Worm (Caenorhabditis elegans) whole organism, L1 larva: ENCODE data around the gene adbp-1.

Experiments used
- C04F5.9 ChIP-seq: sonication (generic microtip); optimal IDR thresholded peaks from 2 replicates; lab custom pipeline; 2016; ENCODE audit warnings: missing genetic modification characterization, missing compliant biosample characterization
- C34B4.2 ChIP-seq: sonication (generic microtip); optimal IDR thresholded peaks from 2 replicates; lab custom pipeline; 2017; ENCODE audit warnings: mild to moderate bottlenecking, missing genetic modification characterization, missing compliant biosample characterization
- aha-1 ChIP-seq: fragments of 150-350 bp; optimal IDR thresholded peaks from 2 replicates; lab custom pipeline; 2014; ENCODE audit warnings: missing biosample characterization, missing genetic modification characterization
- alr-1 ChIP-seq: fragments of 200-800 bp; sonication (Bioruptor generic); optimal IDR thresholded peaks from 2 replicates; lab custom pipeline; 2018; ENCODE audit warnings: borderline replicate concordance, mild to moderate bottlenecking, missing genetic modification characterization, missing compliant biosample characterization
- aly-2 ChIP-seq: fragments of 150-350 bp; optimal IDR thresholded peaks from 2 replicates; lab custom pipeline; 2014; ENCODE audit warnings: missing biosample characterization, missing genetic modification characterization
- ceh-82 ChIP-seq, 3 experiments: fragments of 150-350 bp in 1 of 3; sonication (generic microtip) in 2 of 3; optimal IDR thresholded peaks; 2 replicates each; lab custom pipeline; 2014 to 2017; ENCODE audit warnings: missing biosample characterization in 3 of 3, missing genetic modification characterization in 3 of 3
- ceh-88 ChIP-seq: fragments of 200-800 bp; sonication (Bioruptor generic); IDR thresholded peaks from 2 replicates; pipeline ENCODE4 v1.3.6; 2022; ENCODE audit warnings: missing genetic modification characterization, missing compliant biosample characterization
- ceh-90 ChIP-seq: sonication (generic microtip); optimal IDR thresholded peaks from 2 replicates; lab custom pipeline; 2016; ENCODE audit warnings: missing genetic modification characterization, missing compliant biosample characterization
- dpl-1 ChIP-seq, 3 experiments: fragments of 150-350 bp in 2 of 3; sonication (generic microtip) in 1 of 3; optimal IDR thresholded peaks; 2 replicates each; lab custom pipeline; 2014 to 2017; ENCODE audit warnings: missing biosample characterization in 3 of 3, missing genetic modification characterization in 3 of 3, missing genetic modification reagents in 3 of 3
- efl-1 ChIP-seq, 4 experiments: fragments of 150-350 bp; optimal IDR thresholded peaks in 3 of 4; peaks in 1 of 4; 1 replicate in 1 of 4; 2 replicates in 3 of 4; lab custom pipeline; 2014; ENCODE audit warnings: missing biosample characterization in 2 of 4, missing genetic modification characterization in 2 of 4, missing genetic modification reagents in 2 of 4
- elt-2 ChIP-seq: sonication (generic microtip); optimal IDR thresholded peaks from 2 replicates; lab custom pipeline; 2016; ENCODE audit warnings: missing genetic modification characterization, mild to moderate bottlenecking, inconsistent platforms, missing compliant biosample characterization, missing genetic modification reagents
- ets-5 ChIP-seq: fragments of 200-800 bp; sonication (Bioruptor generic); IDR thresholded peaks from 2 replicates; pipeline ENCODE4 v1.3.6; 2022; ENCODE audit warnings: missing genetic modification characterization, missing compliant biosample characterization
- fkh-4 ChIP-seq: sonication (generic microtip); optimal IDR thresholded peaks from 2 replicates; lab custom pipeline; 2016; ENCODE audit warnings: missing compliant biosample characterization, missing genetic modification characterization, borderline replicate concordance
- fkh-8 ChIP-seq: sonication (generic microtip); optimal IDR thresholded peaks from 2 replicates; lab custom pipeline; 2016; ENCODE audit warnings: mild to moderate bottlenecking, missing genetic modification characterization, missing compliant biosample characterization
- grh-1 ChIP-seq: fragments of 200-800 bp; sonication (Bioruptor generic); IDR thresholded peaks from 2 replicates; pipeline ENCODE4 v1.3.6; 2022; ENCODE audit warnings: missing genetic modification reagents, missing genetic modification characterization, missing compliant biosample characterization
- hlh-17 ChIP-seq: fragments of 200-800 bp; sonication (Bioruptor generic); optimal IDR thresholded peaks from 2 replicates; lab custom pipeline; 2018; ENCODE audit warnings: missing genetic modification characterization, mild to moderate bottlenecking, missing compliant biosample characterization, moderate library complexity, borderline replicate concordance
- hlh-4 ChIP-seq: sonication (generic microtip); optimal IDR thresholded peaks from 2 replicates; lab custom pipeline; 2016; ENCODE audit warnings: mild to moderate bottlenecking, missing genetic modification characterization, missing compliant biosample characterization
- irx-1 ChIP-seq: sonication (generic microtip); optimal IDR thresholded peaks from 2 replicates; lab custom pipeline; 2016; ENCODE audit warnings: missing genetic modification characterization, missing compliant biosample characterization
- jun-1 ChIP-seq: fragments of 150-350 bp; optimal IDR thresholded peaks from 2 replicates; lab custom pipeline; 2014; ENCODE audit warnings: missing biosample characterization, missing genetic modification reagents, missing genetic modification characterization
- lin-35 ChIP-seq, 2 experiments: fragments of 150-350 bp; optimal IDR thresholded peaks; 2 replicates each; lab custom pipeline; 2014; ENCODE audit warnings: missing biosample characterization in 2 of 2, missing genetic modification characterization in 2 of 2, missing genetic modification reagents in 2 of 2
- lir-3 ChIP-seq: sonication (generic microtip); optimal IDR thresholded peaks from 2 replicates; lab custom pipeline; 2016; ENCODE audit warnings: mild to moderate bottlenecking, missing genetic modification characterization, moderate library complexity, missing compliant biosample characterization; ENCODE audit not compliant: poor library complexity
- lsy-2 ChIP-seq, 2 experiments: fragments of 150-350 bp; optimal IDR thresholded peaks; 2 replicates each; lab custom pipeline; 2014; ENCODE audit warnings: missing biosample characterization in 2 of 2, missing genetic modification characterization in 2 of 2
- mab-9 ChIP-seq: fragments of 200-800 bp; sonication (Bioruptor generic); IDR thresholded peaks from 2 replicates; pipeline ENCODE4 v1.3.6; 2022; ENCODE audit warnings: missing genetic modification reagents, missing genetic modification characterization, missing compliant biosample characterization
- mdl-1 ChIP-seq, 2 experiments: fragments of 150-350 bp; optimal IDR thresholded peaks; 2 replicates each; lab custom pipeline; 2014 to 2017; ENCODE audit warnings: missing biosample characterization in 2 of 2, missing genetic modification characterization in 2 of 2, inconsistent platforms in 1 of 2
- nhr-19 ChIP-seq: fragments of 200-800 bp; sonication (Bioruptor generic); conservative IDR thresholded peaks from 2 replicates; pipeline ENCODE4 v1.3.6; 2022; ENCODE audit warnings: missing genetic modification characterization, missing compliant biosample characterization
- nhr-28 ChIP-seq: fragments of 150-350 bp; optimal IDR thresholded peaks from 2 replicates; lab custom pipeline; 2014; ENCODE audit warnings: missing biosample characterization, missing genetic modification characterization
- nhr-47 ChIP-seq: sonication (generic microtip); optimal IDR thresholded peaks from 2 replicates; lab custom pipeline; 2016; ENCODE audit warnings: mild to moderate bottlenecking, missing genetic modification characterization, moderate library complexity, missing compliant biosample characterization
- nhr-71 ChIP-seq: sonication (generic microtip); optimal IDR thresholded peaks from 2 replicates; lab custom pipeline; 2016; ENCODE audit warnings: mild to moderate bottlenecking, missing genetic modification characterization, moderate library complexity, missing compliant biosample characterization
- nhr-76 ChIP-seq: sonication (generic microtip); optimal IDR thresholded peaks from 2 replicates; lab custom pipeline; 2017; ENCODE audit warnings: missing biosample characterization, missing genetic modification characterization
- rnt-1 ChIP-seq: sonication (generic microtip); optimal IDR thresholded peaks from 2 replicates; lab custom pipeline; 2016; ENCODE audit warnings: mild to moderate bottlenecking, missing genetic modification characterization, moderate library complexity, missing compliant biosample characterization
- skn-1 ChIP-seq: fragments of 150-350 bp; optimal IDR thresholded peaks from 2 replicates; lab custom pipeline; 2014; ENCODE audit warnings: missing biosample characterization, missing genetic modification characterization
- snpc-4 ChIP-seq: fragments of 150-350 bp; optimal IDR thresholded peaks from 2 replicates; lab custom pipeline; 2014; ENCODE audit warnings: missing biosample characterization, missing genetic modification characterization
- sptf-1 ChIP-seq: fragments of 150-350 bp; optimal IDR thresholded peaks from 2 replicates; lab custom pipeline; 2014; ENCODE audit warnings: missing biosample characterization, missing genetic modification characterization
- sup-37 ChIP-seq: fragments of 200-800 bp; sonication (Bioruptor generic); optimal IDR thresholded peaks from 2 replicates; lab custom pipeline; 2018; ENCODE audit warnings: mild to moderate bottlenecking, missing genetic modification characterization, missing compliant biosample characterization
- swsn-7 ChIP-seq: sonication (generic microtip); optimal IDR thresholded peaks from 2 replicates; lab custom pipeline; 2016; ENCODE audit warnings: missing genetic modification characterization, missing compliant biosample characterization
- tbx-2 ChIP-seq: sonication (generic microtip); optimal IDR thresholded peaks from 2 replicates; lab custom pipeline; 2016; ENCODE audit warnings: missing genetic modification characterization, missing compliant biosample characterization
- tlp-1 ChIP-seq: fragments of 150-350 bp; optimal IDR thresholded peaks from 2 replicates; lab custom pipeline; 2014; ENCODE audit warnings: missing biosample characterization, missing genetic modification characterization
- unc-62 ChIP-seq: fragments of 150-350 bp; optimal IDR thresholded peaks from 2 replicates; lab custom pipeline; 2014; ENCODE audit warnings: missing biosample characterization, missing genetic modification reagents, missing genetic modification characterization
- unc-98 ChIP-seq: fragments of 200-800 bp; sonication (Bioruptor generic); IDR thresholded peaks from 2 replicates; pipeline ENCODE4 v1.3.6; 2022; ENCODE audit warnings: missing genetic modification characterization, missing compliant biosample characterization
- zag-1 ChIP-seq: fragments of 150-350 bp; optimal IDR thresholded peaks from 2 replicates; lab custom pipeline; 2014; ENCODE audit warnings: missing biosample characterization, missing genetic modification characterization
- zip-4 ChIP-seq: fragments of 200-800 bp; sonication (Bioruptor generic); optimal IDR thresholded peaks from 2 replicates; lab custom pipeline; 2018; ENCODE audit warnings: mild to moderate bottlenecking, missing genetic modification characterization, moderate library complexity, missing compliant biosample characterization
- ztf-11 ChIP-seq, 2 experiments: sonication (generic microtip); optimal IDR thresholded peaks; 2 replicates each; lab custom pipeline; 2016 to 2017; ENCODE audit warnings: missing genetic modification characterization in 2 of 2, missing biosample characterization in 1 of 2, missing compliant biosample characterization in 1 of 2

Gene adbp-1

ce11 chrII:11453639-11454038 is 9.7 kb downstream of the adbp-1 start:
- TF ChIP-seq nhr-76 (tag; lab: Kevin White, UChicago) (no peak), nhr-71 (no peak), hlh-4 (tag; lab: Kevin White, UChicago) (no peak), zip-4 (GFP tag; lab: Kevin White, UChicago) (no peak), fkh-8 (tag; lab: Kevin White, UChicago) (peak; percentile 98), lin-35 (GFP tag; optimal IDR thresholded peaks at IDR 0.05; lab: Kevin White, UChicago) (peak in 1 of 2 experiments; percentile 4), aha-1 (tag; lab: Kevin White, UChicago) (no peak), hlh-17 (GFP tag; lab: Kevin White, UChicago) (no peak)
- TF ChIP-seq, all 84 proteins: peak for 2

ce11 chrII:11455140-11455539 is 11.2 kb downstream of the adbp-1 start:
- TF ChIP-seq grh-1 (0 out of 2 replicates have a peak, but pooled peaks have one; percentile 6), sup-37 (GFP tag; lab: Kevin White, UChicago) (no peak), hlh-4 (tag; lab: Kevin White, UChicago) (no peak), unc-98 (GFP tag; lab: Robert Waterston, UW) (no peak)

- TF ChIP-seq elt-2 (no peak), irx-1 (tag; lab: Kevin White, UChicago) (no peak), rnt-1 (tag; lab: Kevin White, UChicago) (no peak), fkh-4 (tag; lab: Kevin White, UChicago) (no peak)
Observed at ce11 chrII:11455715-11456114, 11.8 kb downstream of the adbp-1 start.

- no peak for TF ChIP-seq tbx-2
- no peak for TF ChIP-seq efl-1 (optimal IDR thresholded peaks at IDR 0.05; lab: Kevin White, UChicago)
- peak in 1 of 2 experiments; percentile 38 for TF ChIP-seq efl-1 (GFP tag; optimal IDR thresholded peaks at IDR 0.05 in 1 of 2; lab: Kevin White, UChicago)
Observed at ce11 chrII:11459883-11460282, 15.9 kb downstream of the adbp-1 start.

- TF ChIP-seq C04F5.9 (no peak), ceh-88 (GFP tag; lab: Robert Waterston, UW) (no peak), efl-1 (optimal IDR thresholded peaks at IDR 0.05; lab: Kevin White, UChicago) (peak; percentile 9 to 31), efl-1 (GFP tag; optimal IDR thresholded peaks at IDR 0.05 in 1 of 2; lab: Kevin White, UChicago) (peak; percentile 8 to 56), dpl-1 (GFP tag; optimal IDR thresholded peaks at IDR 0.05; lab: Kevin White, UChicago) (peak in 1 of 3 experiments; percentile 27), mab-9 (GFP tag; lab: Robert Waterston, UW) (no peak), nhr-28 (tag; lab: Kevin White, UChicago) (no peak), ceh-90 (tag; lab: Kevin White, UChicago) (peak; percentile 46), unc-62 (GFP tag; lab: Kevin White, UChicago) (no peak), alr-1 (tag; lab: Kevin White, UChicago) (no peak), lir-3 (tag; lab: Kevin White, UChicago) (peak; percentile 41), swsn-7 (tag; lab: Kevin White, UChicago) (no peak), lsy-2 (tag; optimal IDR thresholded peaks at IDR 0.05; lab: Kevin White, UChicago) (peak in 1 of 2 experiments; percentile 9), mdl-1 (tag; optimal IDR thresholded peaks at IDR 0.05; lab: Kevin White, UChicago) (no peak), ets-5 (GFP tag; lab: Robert Waterston, UW) (no peak), rnt-1 (tag; lab: Kevin White, UChicago) (peak; percentile 15)
- TF ChIP-seq, all 84 proteins: peak for 6
Observed at ce11 chrII:11463899-11464298, 19.9 kb downstream of the adbp-1 start.

- TF ChIP-seq ceh-82 (tag; optimal IDR thresholded peaks at IDR 0.05; lab: Kevin White, UChicago), result peak in 1 of 3 experiments; percentile 52
- peak; percentile 42 for TF ChIP-seq jun-1 (tag; lab: Kevin White, UChicago)
- TF ChIP-seq lin-35 (GFP tag; optimal IDR thresholded peaks at IDR 0.05; lab: Kevin White, UChicago), result peak in 1 of 2 experiments; percentile 62
- peak; percentile 8 for TF ChIP-seq snpc-4 (tag; lab: Kevin White, UChicago)
- peak in 1 of 2 experiments; percentile 16 for TF ChIP-seq ztf-11 (tag; optimal IDR thresholded peaks at IDR 0.05; lab: Kevin White, UChicago)
- TF ChIP-seq zag-1, result no peak
- peak; percentile 61 for TF ChIP-seq rnt-1 (tag; lab: Kevin White, UChicago)
- peak; percentile 33 for TF ChIP-seq nhr-19 (GFP tag; lab: Robert Waterston, UW)
- TF ChIP-seq nhr-47 (tag; lab: Kevin White, UChicago), result peak; percentile 16
- no peak for TF ChIP-seq tlp-1 (tag; lab: Kevin White, UChicago)
- TF ChIP-seq sptf-1 (tag; lab: Kevin White, UChicago), result no peak
- peak; percentile 14 for TF ChIP-seq skn-1 (tag; lab: Kevin White, UChicago)
- TF ChIP-seq C34B4.2 (tag; lab: Kevin White, UChicago), result no peak
- TF ChIP-seq aly-2 (tag; lab: Kevin White, UChicago), result no peak
Observed at ce11 chrII:11464427-11464944, 20.5 kb downstream of the adbp-1 start, which contains the start of the genes aars-1 and rga-1. Gene aars-1, minus strand, starts transcription at chrII:11464497. Gene rga-1, plus strand, starts transcription at chrII:11464894.
